Worm (Caenorhabditis elegans) whole organism, mixed stage, embryonic: Measurements from ENCODE around the gene lgc-22.

Source experiments
- M03D4.4 ChIP-seq: sonication (generic microtip); optimal IDR thresholded peaks from 2 replicates; lab custom pipeline; 2017; ENCODE audit warnings: mild to moderate bottlenecking, missing genetic modification characterization, missing compliant biosample characterization
- bed-3 ChIP-seq: fragments of 200-800 bp; sonication (Bioruptor generic); optimal IDR thresholded peaks from 3 replicates; lab custom pipeline; 2018; ENCODE audit warnings: mild to moderate bottlenecking, missing genetic modification characterization, moderate library complexity, missing compliant biosample characterization
- blmp-1 ChIP-seq: fragments of 150-350 bp; optimal IDR thresholded peaks from 2 replicates; lab custom pipeline; 2014; ENCODE audit warnings: missing biosample characterization, missing genetic modification characterization
- ceh-39 ChIP-seq: fragments of 150-350 bp; optimal IDR thresholded peaks from 2 replicates; lab custom pipeline; 2014; ENCODE audit warnings: missing biosample characterization, missing genetic modification characterization
- ceh-43 ChIP-seq: fragments of 200-800 bp; sonication (Bioruptor generic); optimal IDR thresholded peaks from 2 replicates; lab custom pipeline; 2018; ENCODE audit warnings: mild to moderate bottlenecking, missing genetic modification characterization, moderate library complexity, missing compliant biosample characterization
- ceh-83 ChIP-seq: fragments of 200-800 bp; sonication (Bioruptor generic); optimal IDR thresholded peaks from 2 replicates; lab custom pipeline; 2018; ENCODE audit warnings: mild to moderate bottlenecking, missing genetic modification characterization, missing compliant biosample characterization
- ces-1 ChIP-seq: fragments of 150-350 bp; optimal IDR thresholded peaks from 2 replicates; lab custom pipeline; 2014; ENCODE audit warnings: missing biosample characterization, missing genetic modification reagents, missing genetic modification characterization
- cnd-1 ChIP-seq: fragments of 200-800 bp; sonication (Bioruptor generic); optimal IDR thresholded peaks from 2 replicates; lab custom pipeline; 2018; ENCODE audit warnings: mild to moderate bottlenecking, missing genetic modification characterization, missing compliant biosample characterization
- drap-1 ChIP-seq: fragments of 200-800 bp; sonication (Bioruptor generic); optimal IDR thresholded peaks from 3 replicates; lab custom pipeline; 2018; ENCODE audit warnings: mild to moderate bottlenecking, missing genetic modification characterization, missing compliant biosample characterization
- elt-1 ChIP-seq: sonication (generic microtip); optimal IDR thresholded peaks from 2 replicates; lab custom pipeline; 2017; ENCODE audit warnings: missing genetic modification characterization, mild to moderate bottlenecking, missing compliant biosample characterization, antibody characterized with exemption, moderate library complexity, borderline replicate concordance; ENCODE audit not compliant: insufficient read depth
- flh-1 ChIP-seq: fragments of 200-800 bp; sonication (Bioruptor generic); optimal IDR thresholded peaks from 2 replicates; lab custom pipeline; 2018; ENCODE audit warnings: mild to moderate bottlenecking, missing genetic modification characterization, moderate library complexity, missing compliant biosample characterization
- ham-2 ChIP-seq: fragments of 200-800 bp; sonication (Bioruptor generic); optimal IDR thresholded peaks from 2 replicates; lab custom pipeline; 2018; ENCODE audit warnings: mild to moderate bottlenecking, missing genetic modification characterization, missing compliant biosample characterization
- hlh-1 ChIP-seq: fragments of 150-350 bp; optimal IDR thresholded peaks from 2 replicates; lab custom pipeline; 2014; ENCODE audit warnings: missing biosample characterization, missing genetic modification reagents, missing genetic modification characterization
- lin-13 ChIP-seq: fragments of 150-350 bp; optimal IDR thresholded peaks from 2 replicates; lab custom pipeline; 2014; ENCODE audit warnings: missing biosample characterization, missing genetic modification characterization
- lsy-2 ChIP-seq: fragments of 150-350 bp; optimal IDR thresholded peaks from 2 replicates; lab custom pipeline; 2014; ENCODE audit warnings: missing biosample characterization, missing genetic modification characterization
- mab-5 ChIP-seq: fragments of 150-350 bp; optimal IDR thresholded peaks from 2 replicates; lab custom pipeline; 2014; ENCODE audit warnings: missing biosample characterization, missing genetic modification characterization
- mep-1 ChIP-seq: fragments of 150-350 bp; optimal IDR thresholded peaks from 2 replicates; lab custom pipeline; 2017; ENCODE audit warnings: missing biosample characterization, missing genetic modification reagents, missing genetic modification characterization, inconsistent platforms
- mls-2 ChIP-seq: sonication (generic microtip); optimal IDR thresholded peaks from 2 replicates; lab custom pipeline; 2016; ENCODE audit warnings: mild to moderate bottlenecking, missing genetic modification characterization, moderate library complexity, missing compliant biosample characterization
- nhr-12 ChIP-seq: fragments of 150-350 bp; optimal IDR thresholded peaks from 2 replicates; lab custom pipeline; 2014; ENCODE audit warnings: missing biosample characterization, missing genetic modification characterization
- nhr-2 ChIP-seq: fragments of 150-350 bp; optimal IDR thresholded peaks from 2 replicates; lab custom pipeline; 2014; ENCODE audit warnings: missing biosample characterization, missing genetic modification characterization
- nhr-237 ChIP-seq: fragments of 150-350 bp; optimal IDR thresholded peaks from 2 replicates; lab custom pipeline; 2014; ENCODE audit warnings: missing biosample characterization, missing genetic modification characterization
- nhr-76 ChIP-seq: sonication (generic microtip); optimal IDR thresholded peaks from 2 replicates; lab custom pipeline; 2017; ENCODE audit warnings: missing biosample characterization, missing genetic modification characterization
- sem-2 ChIP-seq: fragments of 200-800 bp; sonication (Bioruptor generic); optimal IDR thresholded peaks from 2 replicates; lab custom pipeline; 2018; ENCODE audit warnings: mild to moderate bottlenecking, missing genetic modification characterization, missing compliant biosample characterization
- snpc-4 ChIP-seq: fragments of 150-350 bp; optimal IDR thresholded peaks from 2 replicates; lab custom pipeline; 2014; ENCODE audit warnings: missing biosample characterization, missing genetic modification characterization
- sptf-1 ChIP-seq: sonication (generic microtip); optimal IDR thresholded peaks from 2 replicates; lab custom pipeline; 2017; ENCODE audit warnings: mild to moderate bottlenecking, missing genetic modification characterization, moderate library complexity, missing compliant biosample characterization
- tbx-8 ChIP-seq: fragments of 200-800 bp; sonication (Bioruptor generic); optimal IDR thresholded peaks from 2 replicates; lab custom pipeline; 2018; ENCODE audit warnings: mild to moderate bottlenecking, missing genetic modification characterization, moderate library complexity, missing compliant biosample characterization
- unc-39 ChIP-seq: fragments of 150-350 bp; optimal IDR thresholded peaks from 2 replicates; lab custom pipeline; 2014; ENCODE audit warnings: missing biosample characterization, missing genetic modification characterization
- unc-62 ChIP-seq: fragments of 150-350 bp; optimal IDR thresholded peaks from 2 replicates; lab custom pipeline; 2014; ENCODE audit warnings: missing biosample characterization, missing genetic modification reagents, missing genetic modification characterization
- zip-8 ChIP-seq: fragments of 150-350 bp; optimal IDR thresholded peaks from 2 replicates; lab custom pipeline; 2014; ENCODE audit warnings: missing biosample characterization, missing genetic modification characterization
- ztf-11 ChIP-seq: fragments of 150-350 bp; optimal IDR thresholded peaks from 2 replicates; lab custom pipeline; 2014; ENCODE audit warnings: missing biosample characterization, missing genetic modification characterization

lgc-22 gene

DNA sequence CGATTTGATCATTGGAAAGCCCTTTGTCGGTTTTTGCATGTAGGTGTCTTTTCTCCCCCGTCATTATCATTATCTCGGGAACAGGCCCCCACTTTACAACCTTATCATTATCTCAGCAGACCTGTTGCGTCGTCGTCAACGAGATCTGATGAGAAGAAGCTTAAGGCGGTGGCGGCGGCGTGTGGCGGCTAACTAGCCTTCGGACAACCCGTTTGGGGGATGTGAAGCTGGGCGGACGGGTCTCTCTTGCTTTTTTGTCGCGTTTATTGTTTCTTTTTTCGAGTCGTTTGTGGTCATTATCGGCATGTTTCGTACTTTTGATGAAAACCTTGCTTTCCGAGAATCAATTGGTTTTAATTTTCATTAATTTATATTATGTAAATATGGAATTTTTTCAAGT, 1.1 kb upstream of the lgc-22 start:
- TF ChIP-seq mep-1 (no peak), M03D4.4 (tag; lab: Kevin White, UChicago) (no peak), flh-1 (GFP tag; lab: Kevin White, UChicago) (no peak), mls-2 (tag; lab: Kevin White, UChicago) (no peak), ztf-11 (tag; lab: Kevin White, UChicago) (no peak), nhr-237 (tag; lab: Kevin White, UChicago) (no peak)

DNA sequence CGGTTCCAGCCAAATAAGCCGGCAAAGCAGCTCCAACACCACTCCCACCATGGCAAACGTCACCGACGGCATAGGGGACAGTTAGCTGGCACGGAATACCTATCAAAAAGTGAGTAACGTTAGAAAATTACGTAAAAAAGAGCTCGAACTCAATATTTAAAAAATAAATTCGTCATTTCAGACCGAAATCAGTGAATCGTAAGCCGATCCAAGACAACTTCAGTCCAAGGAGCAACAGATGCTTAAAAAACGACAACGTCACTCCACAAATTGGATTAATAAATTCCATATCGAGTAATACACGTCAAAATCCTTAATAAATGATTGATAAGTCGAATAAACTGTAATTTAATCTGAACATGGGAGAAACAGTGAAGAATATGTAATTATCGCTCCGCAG, 5.2 kb downstream of the lgc-22 start:
- TF ChIP-seq unc-39 (tag; lab: Kevin White, UChicago): no peak
- no peak for TF ChIP-seq ham-2 (GFP tag; lab: Kevin White, UChicago)
- TF ChIP-seq bed-3 (GFP tag; lab: Kevin White, UChicago): no peak
- no peak for TF ChIP-seq ceh-39
- TF ChIP-seq unc-62 (GFP tag; lab: Kevin White, UChicago): no peak
- no peak for TF ChIP-seq mls-2 (tag; lab: Kevin White, UChicago)
- TF ChIP-seq mab-5 (tag; lab: Kevin White, UChicago): no peak
- no peak for TF ChIP-seq flh-1 (GFP tag; lab: Kevin White, UChicago)
- TF ChIP-seq, all 35 proteins: peak for 0

DNA sequence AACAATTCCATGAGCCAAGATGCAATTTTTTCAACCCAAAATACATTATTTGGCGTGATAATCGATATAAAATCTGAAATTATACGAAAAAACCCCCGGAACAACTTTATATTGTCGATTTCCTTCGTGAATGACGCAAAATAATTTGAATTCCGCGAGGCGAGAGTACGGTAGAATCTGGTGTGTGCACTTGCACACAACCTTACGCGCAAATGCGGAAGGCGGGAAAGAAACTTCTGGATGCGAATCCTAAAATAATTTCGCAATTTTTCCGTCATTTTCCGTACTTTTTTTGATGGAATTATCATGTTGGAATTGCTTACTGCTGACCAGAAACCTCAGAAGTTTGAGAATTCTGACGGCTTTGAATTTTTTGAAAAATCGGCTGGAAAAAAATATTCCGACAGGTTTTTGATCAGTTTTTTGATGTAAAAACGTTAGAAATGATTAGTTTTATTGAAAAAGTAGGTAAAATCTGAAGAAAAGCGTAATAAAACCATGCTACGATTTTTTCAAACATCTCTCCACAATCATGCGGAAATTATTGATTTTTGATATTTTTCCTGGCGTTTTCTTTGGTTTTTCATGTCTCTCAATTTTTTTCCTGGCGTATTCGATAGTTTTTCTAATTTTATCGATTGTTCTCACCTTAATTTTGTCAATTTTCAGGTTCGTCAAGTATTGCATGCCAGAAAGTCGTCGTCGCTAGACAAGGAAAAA, 6.3 kb downstream of the lgc-22 start, which contains the start of gene set-9:
TSS of gene set-9 (plus strand) at position 670 of the 720 bp plus-strand sequence.
- TF ChIP-seq lsy-2 (tag; lab: Kevin White, UChicago) (peak; percentile 13), ceh-83 (GFP tag; lab: Kevin White, UChicago) (no peak)
- TF ChIP-seq, all 35 proteins: peak for 1

DNA sequence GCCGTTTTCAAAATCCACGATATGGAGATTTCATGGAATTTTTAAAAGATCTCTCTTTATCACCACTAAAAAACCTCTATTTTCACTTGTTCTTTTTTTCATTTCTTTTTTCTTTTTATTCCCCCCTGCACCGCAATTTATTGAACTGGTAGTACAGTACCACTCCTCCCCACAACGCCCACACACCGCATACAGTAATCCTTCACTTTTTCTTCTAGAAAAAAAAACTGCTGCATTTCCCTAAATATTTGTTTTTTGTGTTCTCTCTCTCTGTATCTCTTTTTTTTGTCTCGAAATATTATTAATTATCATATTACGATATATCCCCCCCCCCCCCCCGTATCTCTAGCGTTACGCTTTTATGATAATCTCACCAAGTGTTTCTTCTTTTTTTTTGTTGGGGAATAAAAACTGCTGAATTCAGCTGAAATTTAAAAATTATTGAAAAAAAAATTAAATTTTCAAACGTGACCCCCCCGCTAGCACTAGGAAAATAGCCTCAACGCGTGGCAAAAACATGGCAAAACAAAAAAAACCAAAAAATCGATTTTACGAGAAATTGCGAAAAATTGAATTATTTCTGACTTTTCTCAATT, 15.8 kb downstream of the lgc-22 start, which contains the start of gene Y24D9B.1:
TSS of gene Y24D9B.1 (plus strand) at position 546 of the 596 bp plus-strand sequence.
- TF ChIP-seq tbx-8: no peak

DNA sequence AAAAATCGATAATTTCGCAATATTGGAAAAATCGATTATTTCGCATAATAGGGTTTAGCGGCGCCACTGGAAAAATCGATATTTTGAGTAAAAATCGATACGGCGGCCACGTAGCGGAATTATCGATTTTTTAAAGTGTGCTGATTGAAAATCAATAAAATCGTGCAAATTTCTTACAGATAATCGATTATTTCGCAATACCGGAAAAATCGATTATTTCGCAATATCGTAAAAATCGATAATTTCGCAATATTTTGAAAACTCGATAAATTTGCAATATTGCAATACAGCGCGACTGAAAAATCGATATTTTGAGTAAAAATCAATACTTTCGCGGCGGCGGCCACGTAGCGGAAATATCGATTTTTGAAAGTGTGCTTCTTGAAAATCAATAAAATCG, 16.5 kb downstream of the lgc-22 start:
- TF ChIP-seq M03D4.4 (tag; lab: Kevin White, UChicago): no peak
- TF ChIP-seq zip-8 (tag; lab: Kevin White, UChicago): no peak
- TF ChIP-seq lin-13 (tag; lab: Kevin White, UChicago): no peak
- TF ChIP-seq hlh-1 (tag; lab: Kevin White, UChicago): no peak
- TF ChIP-seq flh-1 (GFP tag; lab: Kevin White, UChicago): no peak
- no peak for TF ChIP-seq bed-3 (GFP tag; lab: Kevin White, UChicago)
- TF ChIP-seq nhr-237 (tag; lab: Kevin White, UChicago): no peak
- no peak for TF ChIP-seq elt-1 (tag; lab: Kevin White, UChicago)
- TF ChIP-seq mep-1: no peak
- no peak for TF ChIP-seq drap-1 (GFP tag; lab: Kevin White, UChicago)
- TF ChIP-seq blmp-1 (tag; lab: Kevin White, UChicago): no peak
- no peak for TF ChIP-seq ztf-11 (tag; lab: Kevin White, UChicago)
- no peak for TF ChIP-seq sem-2
- TF ChIP-seq sptf-1: no peak
- no peak for TF ChIP-seq ham-2 (GFP tag; lab: Kevin White, UChicago)
- TF ChIP-seq mls-2 (tag; lab: Kevin White, UChicago): no peak
- TF ChIP-seq cnd-1 (tag; lab: Kevin White, UChicago): no peak
- no peak for TF ChIP-seq nhr-76 (tag; lab: Kevin White, UChicago)
- TF ChIP-seq ceh-83 (GFP tag; lab: Kevin White, UChicago): no peak
- TF ChIP-seq nhr-2 (tag; lab: Kevin White, UChicago): no peak

DNA sequence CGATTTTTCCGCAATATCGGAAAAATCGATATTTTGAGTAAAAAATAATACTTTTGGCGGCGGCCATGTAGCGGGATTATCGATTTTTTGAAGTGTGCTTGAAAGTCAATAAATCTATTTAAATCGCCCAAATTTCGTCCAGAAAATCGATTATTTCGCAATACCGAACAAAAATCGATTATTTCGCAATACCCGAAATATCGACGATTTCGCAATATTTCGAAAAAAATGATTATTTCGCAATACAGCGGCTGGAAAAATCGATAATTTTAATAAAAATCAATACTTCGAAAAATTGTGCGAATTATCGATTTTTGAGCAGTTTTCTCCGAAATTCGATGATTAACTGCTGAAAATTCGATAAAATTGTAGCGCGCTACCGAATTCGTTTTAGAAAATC, 16.9 kb downstream of the lgc-22 start:
- TF ChIP-seq nhr-237 (tag; lab: Kevin White, UChicago) (no peak), elt-1 (tag; lab: Kevin White, UChicago) (no peak), ces-1 (GFP tag; lab: Kevin White, UChicago) (no peak), ham-2 (GFP tag; lab: Kevin White, UChicago) (no peak), nhr-12 (tag; lab: Kevin White, UChicago) (no peak), nhr-76 (tag; lab: Kevin White, UChicago) (no peak), snpc-4 (tag; lab: Kevin White, UChicago) (no peak), unc-39 (tag; lab: Kevin White, UChicago) (no peak), blmp-1 (tag; lab: Kevin White, UChicago) (no peak), mls-2 (tag; lab: Kevin White, UChicago) (no peak), ztf-11 (tag; lab: Kevin White, UChicago) (no peak), mab-5 (tag; lab: Kevin White, UChicago) (no peak), unc-62 (GFP tag; lab: Kevin White, UChicago) (no peak), mep-1 (no peak), lsy-2 (tag; lab: Kevin White, UChicago) (no peak), ceh-43 (GFP tag; lab: Kevin White, UChicago) (no peak), tbx-8 (no peak)
